Fruit fly (Drosophila melanogaster) whole organism, prepupa: Measurements from ENCODE around the gene Nrt.

ENCODE experiments used
- Blimp-1 ChIP-seq: fragments of 200-800 bp; sonication (Bioruptor generic); optimal IDR thresholded peaks from 3 replicates; lab custom pipeline; 2017; ENCODE audit warnings: missing biosample characterization, missing genetic modification characterization, mild to moderate bottlenecking, moderate library complexity, missing genetic modification reagents
- CG10631 ChIP-seq: fragments of 200-800 bp; sonication (Bioruptor generic); optimal IDR thresholded peaks from 2 replicates; lab custom pipeline; 2016; ENCODE audit warnings: missing biosample characterization, missing genetic modification characterization
- CG10669 ChIP-seq: fragments of 200-800 bp; sonication (Bioruptor generic); optimal IDR thresholded peaks from 3 replicates; lab custom pipeline; 2018; ENCODE audit warnings: missing biosample characterization, mild to moderate bottlenecking, missing genetic modification characterization, moderate library complexity
- CG11294 ChIP-seq: fragments of 200-800 bp; sonication (Bioruptor generic); IDR thresholded peaks from 2 replicates; pipeline ENCODE4 v1.3.6; 2022; ENCODE audit warnings: missing biosample characterization, missing genetic modification characterization
- CG11762 ChIP-seq: fragments of 200-800 bp; sonication (Bioruptor generic); optimal IDR thresholded peaks from 3 replicates; lab custom pipeline; 2016; ENCODE audit warnings: missing biosample characterization, missing genetic modification characterization; ENCODE audit not compliant: insufficient read depth
- CG15336 ChIP-seq: fragments of 200-800 bp; sonication (Bioruptor generic); IDR thresholded peaks from 2 replicates; pipeline ENCODE4 v1.3.6; 2022; ENCODE audit warnings: missing biosample characterization, missing genetic modification characterization
- CG1621 ChIP-seq: fragments of 200-800 bp; sonication (Bioruptor generic); optimal IDR thresholded peaks from 3 replicates; lab custom pipeline; 2018; ENCODE audit warnings: missing biosample characterization, mild to moderate bottlenecking, missing genetic modification characterization
- CG16779 ChIP-seq: fragments of 200-800 bp; sonication (Bioruptor generic); optimal IDR thresholded peaks from 3 replicates; lab custom pipeline; 2017; ENCODE audit warnings: missing biosample characterization, mild to moderate bottlenecking, missing genetic modification characterization
- CG3032 ChIP-seq: fragments of 200-800 bp; optimal IDR thresholded peaks from 2 replicates; lab custom pipeline; 2019; ENCODE audit warnings: missing biosample characterization, mild to moderate bottlenecking, missing genetic modification characterization, moderate library complexity
- CG32006 ChIP-seq: fragments of 200-800 bp; sonication (Bioruptor generic); optimal IDR thresholded peaks from 3 replicates; lab custom pipeline; 2017; ENCODE audit warnings: missing biosample characterization, mild to moderate bottlenecking, missing genetic modification characterization
- CG34406 ChIP-seq: fragments of 200-800 bp; sonication (Bioruptor generic); optimal IDR thresholded peaks from 3 replicates; lab custom pipeline; 2016; ENCODE audit warnings: missing biosample characterization, missing genetic modification characterization
- CG3919 ChIP-seq: fragments of 200-800 bp; sonication (Bioruptor generic); optimal IDR thresholded peaks from 3 replicates; lab custom pipeline; 2016; ENCODE audit warnings: missing biosample characterization, missing genetic modification characterization
- CG4318 ChIP-seq: fragments of 200-800 bp; sonication (Bioruptor generic); optimal IDR thresholded peaks from 3 replicates; lab custom pipeline; 2017; ENCODE audit warnings: missing biosample characterization, mild to moderate bottlenecking, missing genetic modification characterization
- CG6792 ChIP-seq: fragments of 200-800 bp; sonication (Bioruptor generic); optimal IDR thresholded peaks from 3 replicates; lab custom pipeline; 2016; ENCODE audit warnings: missing biosample characterization, missing genetic modification characterization
- CG6808 ChIP-seq: fragments of 200-800 bp; sonication (Bioruptor generic); optimal IDR thresholded peaks from 3 replicates; lab custom pipeline; 2017; ENCODE audit warnings: missing biosample characterization, missing genetic modification characterization, mild to moderate bottlenecking, moderate library complexity, missing genetic modification reagents
- CG6854 ChIP-seq: fragments of 200-800 bp; sonication (Bioruptor generic); optimal IDR thresholded peaks from 2 replicates; lab custom pipeline; 2017; ENCODE audit warnings: missing biosample characterization, mild to moderate bottlenecking, missing genetic modification characterization
- CG8319 ChIP-seq: fragments of 200-800 bp; sonication (Bioruptor generic); optimal IDR thresholded peaks from 3 replicates; lab custom pipeline; 2016; ENCODE audit warnings: missing biosample characterization, missing genetic modification characterization
- CG9139 ChIP-seq: fragments of 200-800 bp; sonication (Bioruptor generic); optimal IDR thresholded peaks from 3 replicates; lab custom pipeline; 2017; ENCODE audit warnings: missing biosample characterization, mild to moderate bottlenecking, missing genetic modification characterization
- Eip78C ChIP-seq: fragments of 200-800 bp; sonication (Bioruptor generic); peaks from one replicate; lab custom pipeline; 2016; ENCODE audit warnings: missing biosample characterization, missing genetic modification characterization
- Ets21C ChIP-seq: fragments of 200-800 bp; sonication (Bioruptor generic); optimal IDR thresholded peaks from 3 replicates; lab custom pipeline; 2016; ENCODE audit warnings: missing biosample characterization, missing genetic modification characterization
- Gug ChIP-seq: fragments of 200-800 bp; sonication (Bioruptor generic); IDR thresholded peaks from 2 replicates; pipeline ENCODE4 v1.3.6; 2022; ENCODE audit warnings: missing biosample characterization, missing genetic modification characterization
- Hr39 ChIP-seq: fragments of 200-800 bp; sonication (Bioruptor generic); optimal IDR thresholded peaks from 2 replicates; lab custom pipeline; 2016; ENCODE audit warnings: missing biosample characterization, missing genetic modification characterization
- Hr4 ChIP-seq: fragments of 200-800 bp; sonication (Bioruptor generic); optimal IDR thresholded peaks from 3 replicates; lab custom pipeline; 2016; ENCODE audit warnings: missing biosample characterization, missing genetic modification characterization
- Lpt ChIP-seq: fragments of 200-800 bp; sonication (Bioruptor generic); optimal IDR thresholded peaks from 3 replicates; lab custom pipeline; 2016; ENCODE audit warnings: missing biosample characterization, missing genetic modification characterization
- OdsH ChIP-seq: fragments of 200-800 bp; sonication (Bioruptor generic); optimal IDR thresholded peaks from 3 replicates; lab custom pipeline; 2016; ENCODE audit warnings: missing biosample characterization, missing genetic modification characterization
- Smox ChIP-seq: fragments of 200-800 bp; sonication (Bioruptor generic); optimal IDR thresholded peaks from 3 replicates; lab custom pipeline; 2016; ENCODE audit warnings: missing biosample characterization, missing genetic modification characterization
- Sox102F ChIP-seq: fragments of 200-800 bp; sonication (Bioruptor generic); optimal IDR thresholded peaks from 2 replicates; lab custom pipeline; 2016; ENCODE audit warnings: missing biosample characterization, mild to moderate bottlenecking, missing genetic modification characterization
- Sox14 ChIP-seq: fragments of 200-800 bp; sonication (Bioruptor generic); optimal IDR thresholded peaks from 3 replicates; lab custom pipeline; 2016; ENCODE audit warnings: missing biosample characterization, missing genetic modification characterization
- achi ChIP-seq: fragments of 200-800 bp; sonication (Bioruptor generic); optimal IDR thresholded peaks from 3 replicates; lab custom pipeline; 2016; ENCODE audit warnings: missing biosample characterization, missing genetic modification characterization
- cyc ChIP-seq: fragments of 200-800 bp; sonication (Bioruptor generic); optimal IDR thresholded peaks from 3 replicates; lab custom pipeline; 2016; ENCODE audit warnings: missing biosample characterization, missing genetic modification characterization
- dac ChIP-seq: fragments of 200-800 bp; sonication (Bioruptor generic); optimal IDR thresholded peaks from 2 replicates; lab custom pipeline; 2017; ENCODE audit warnings: missing biosample characterization, mild to moderate bottlenecking, missing genetic modification characterization
- esn ChIP-seq: fragments of 200-800 bp; sonication (Bioruptor generic); optimal IDR thresholded peaks from 2 replicates; lab custom pipeline; 2016; ENCODE audit warnings: missing biosample characterization, mild to moderate bottlenecking, missing genetic modification characterization, moderate library complexity
- fd85E ChIP-seq: fragments of 200-800 bp; sonication (Bioruptor generic); optimal IDR thresholded peaks from 3 replicates; lab custom pipeline; 2016; ENCODE audit warnings: missing biosample characterization, missing genetic modification characterization
- fkh ChIP-seq: fragments of 200-800 bp; sonication (Bioruptor generic); optimal IDR thresholded peaks from 3 replicates; lab custom pipeline; 2017; ENCODE audit warnings: missing biosample characterization, mild to moderate bottlenecking, missing genetic modification characterization, moderate library complexity
- net ChIP-seq: fragments of 200-800 bp; sonication (Bioruptor generic); optimal IDR thresholded peaks from 3 replicates; lab custom pipeline; 2016; ENCODE audit warnings: missing biosample characterization, missing genetic modification characterization
- pdm3 ChIP-seq: fragments of 200-800 bp; sonication (Bioruptor generic); optimal IDR thresholded peaks from 3 replicates; lab custom pipeline; 2016; ENCODE audit warnings: missing biosample characterization, missing genetic modification characterization
- salr ChIP-seq, 2 experiments: fragments of 200-800 bp; sonication (Bioruptor generic); optimal IDR thresholded peaks; 3 replicates each; lab custom pipeline; 2016 to 2018; ENCODE audit warnings: missing biosample characterization in 2 of 2, missing genetic modification characterization in 2 of 2, mild to moderate bottlenecking in 1 of 2
- spab ChIP-seq: fragments of 200-800 bp; sonication (Bioruptor generic); optimal IDR thresholded peaks from 2 replicates; lab custom pipeline; 2017; ENCODE audit warnings: missing biosample characterization, mild to moderate bottlenecking, missing genetic modification characterization, missing genetic modification reagents
- ss ChIP-seq, 2 experiments: fragments of 200-800 bp; sonication (Bioruptor generic); optimal IDR thresholded peaks; 2 replicates in 1 of 2; 3 replicates in 1 of 2; lab custom pipeline; 2017 to 2018; ENCODE audit warnings: mild to moderate bottlenecking in 2 of 2, missing biosample characterization in 2 of 2, missing genetic modification characterization in 2 of 2, moderate library complexity in 1 of 2
- svp ChIP-seq: fragments of 200-800 bp; sonication (Bioruptor generic); peaks from one replicate; lab custom pipeline; 2016; ENCODE audit warnings: missing biosample characterization, missing genetic modification characterization
- topi ChIP-seq: fragments of 200-800 bp; sonication (Bioruptor generic); optimal IDR thresholded peaks from 3 replicates; lab custom pipeline; 2016; ENCODE audit warnings: missing biosample characterization, missing genetic modification characterization
- vri ChIP-seq: fragments of 200-800 bp; sonication (Bioruptor generic); optimal IDR thresholded peaks from 3 replicates; lab custom pipeline; 2016; ENCODE audit warnings: missing biosample characterization, mild to moderate bottlenecking, missing genetic modification characterization

The Nrt gene

DNA sequence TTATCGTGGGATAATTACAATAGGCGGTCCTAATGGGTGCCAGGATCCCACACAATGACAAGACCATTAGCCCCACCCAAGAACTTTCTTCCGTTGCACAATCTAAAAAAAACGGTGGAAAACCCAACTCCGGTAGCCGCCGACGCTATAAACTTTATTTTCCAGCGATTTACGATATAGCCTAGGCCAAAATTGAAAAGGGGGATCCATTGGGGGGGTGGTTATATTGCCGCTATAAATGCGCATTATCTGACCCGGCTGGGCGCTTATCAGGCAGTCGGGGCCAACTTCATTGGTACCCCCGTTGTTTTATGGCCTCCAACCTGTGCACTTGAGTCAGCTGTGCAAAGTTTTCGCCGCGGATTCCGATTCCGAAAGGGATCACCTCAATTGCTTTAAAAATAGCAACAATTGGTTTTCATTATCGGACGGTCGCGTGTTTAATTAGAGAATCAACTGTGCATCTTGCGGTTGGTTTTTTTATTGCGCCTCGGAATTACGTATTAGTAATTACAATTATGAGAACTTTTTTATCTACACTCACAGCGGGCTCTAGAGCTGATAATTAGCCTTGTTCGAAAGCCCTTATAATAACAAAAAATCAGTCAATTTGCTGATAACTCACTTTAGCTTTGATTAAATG is 38.0 kb downstream of the Nrt start (continued):
- no peak for TF ChIP-seq CG3919 (GFP tag; lab: Kevin White, UChicago)
- no peak for TF ChIP-seq Sox14
- no peak for TF ChIP-seq Ets21C (GFP tag; lab: Kevin White, UChicago)
- TF ChIP-seq achi (GFP tag; lab: Kevin White, UChicago), result no peak
- no peak for TF ChIP-seq Lpt (GFP tag; lab: Kevin White, UChicago)
- TF ChIP-seq Gug, result 0 out of 2 replicates have a peak, but pooled peaks have one; percentile 10
- no peak for TF ChIP-seq Hr39
- no peak for TF ChIP-seq CG34406
- TF ChIP-seq Sox102F (GFP tag; lab: Kevin White, UChicago), result peak; percentile 24

DNA sequence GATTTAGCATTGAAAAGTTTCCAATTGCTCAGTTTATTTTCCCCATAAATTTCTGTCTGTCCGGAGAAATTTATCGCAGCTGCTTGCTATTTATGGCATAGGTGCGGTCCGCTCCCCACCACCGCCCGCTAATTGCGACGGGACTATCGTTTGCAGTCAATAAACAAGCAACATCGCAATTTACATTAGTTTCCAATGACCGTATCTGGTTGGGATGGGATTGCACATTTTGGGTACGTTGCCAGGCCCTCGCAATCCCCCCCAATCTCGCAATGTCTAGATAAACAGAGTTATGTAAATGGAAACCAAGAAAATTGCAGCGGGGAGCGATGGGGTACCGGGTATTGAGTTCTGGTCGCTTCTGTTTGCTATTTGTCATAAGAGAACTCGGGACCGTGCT is 38.8 kb downstream of the Nrt start, which contains the start of gene nudC:
Gene nudC, plus strand, starts transcription at position 368 of the 400 bp plus-strand sequence.
- peak; percentile 60 for TF ChIP-seq vri (GFP tag; lab: Kevin White, UChicago)
- TF ChIP-seq ss (GFP tag; optimal IDR thresholded peaks at IDR 0.05; lab: Kevin White, UChicago), result peak in 1 of 2 experiments; percentile 1
- peak; percentile 77 for TF ChIP-seq fkh
- TF ChIP-seq CG6854 (GFP tag; lab: Kevin White, UChicago), result no peak
- TF ChIP-seq Sox102F (GFP tag; lab: Kevin White, UChicago), result no peak
- TF ChIP-seq Eip78C, result peak; percentile 54
- TF ChIP-seq CG6808 (GFP tag; lab: Kevin White, UChicago), result peak; percentile 7

DNA sequence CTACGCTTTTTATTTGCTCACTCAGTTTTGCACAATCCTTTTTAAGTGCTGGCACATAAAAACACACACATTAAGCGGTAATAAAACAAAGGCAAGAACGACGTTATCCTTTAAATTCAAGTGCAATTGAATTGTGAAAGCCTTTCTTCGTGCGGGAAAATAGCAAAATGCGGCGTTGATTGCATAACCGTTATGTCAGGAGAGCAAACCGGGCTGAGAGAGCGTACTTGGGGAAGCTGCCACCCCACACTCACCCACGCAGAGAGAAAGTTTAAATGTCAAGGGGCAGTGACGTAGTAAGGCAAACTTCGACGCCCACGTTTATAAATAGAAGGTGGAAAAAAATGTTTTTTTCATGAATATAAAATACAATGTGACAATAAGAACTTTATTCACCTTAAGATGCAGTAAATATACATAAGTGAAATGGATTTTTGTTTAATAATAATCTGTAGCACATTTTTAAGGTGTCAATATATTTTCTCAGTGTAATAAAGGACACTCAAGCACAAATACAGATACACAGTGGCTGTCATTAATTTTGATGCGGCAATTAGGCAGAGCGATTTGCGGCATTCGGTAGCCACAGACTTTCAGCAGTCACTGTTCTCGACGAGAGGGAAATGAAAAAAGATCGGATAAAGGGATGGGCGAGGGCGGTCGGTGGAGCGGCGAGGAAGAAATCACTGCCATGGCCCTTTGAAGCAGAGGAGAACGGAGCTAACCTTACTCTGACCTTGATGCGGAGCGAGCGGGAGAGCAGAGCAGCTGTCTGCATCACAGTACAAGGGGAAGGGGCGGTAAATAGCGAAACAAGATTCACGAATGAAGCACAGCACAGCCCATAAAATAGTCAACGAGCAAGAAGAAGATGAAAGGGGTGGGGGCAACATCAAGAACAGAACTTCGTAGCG is 40.2 kb downstream of the Nrt start:
- TF ChIP-seq CG4318, result no peak
- TF ChIP-seq cyc (GFP tag; lab: Kevin White, UChicago), result peak; percentile 36
- no peak for TF ChIP-seq CG6808 (GFP tag; lab: Kevin White, UChicago)
- peak; percentile 61 for TF ChIP-seq CG10669 (GFP tag; lab: Kevin White, UChicago)
- no peak for TF ChIP-seq fd85E
- peak; percentile 44 for TF ChIP-seq Smox
- TF ChIP-seq svp, result peak; percentile 85
- TF ChIP-seq ss (GFP tag; optimal IDR thresholded peaks at IDR 0.05; lab: Kevin White, UChicago), result peak; percentile 6 to 8
- peak; percentile 12 for TF ChIP-seq CG32006 (GFP tag; lab: Kevin White, UChicago)
- TF ChIP-seq Ets21C (GFP tag; lab: Kevin White, UChicago), result peak; percentile 14
- peak; percentile 38 for TF ChIP-seq Hr4 (GFP tag; lab: Kevin White, UChicago)
- TF ChIP-seq Lpt (GFP tag; lab: Kevin White, UChicago), result no peak
- TF ChIP-seq Sox14, result peak; percentile 34
- 0 out of 2 replicates have a peak, but pooled peaks have one; percentile 9 for TF ChIP-seq CG11294 (GFP tag; lab: Robert Waterston, UW)
- TF ChIP-seq CG8319, result no peak
- TF ChIP-seq CG6792, result peak; percentile 39
- TF ChIP-seq CG3919 (GFP tag; lab: Kevin White, UChicago), result peak; percentile 48
- TF ChIP-seq dac (GFP tag; lab: Kevin White, UChicago), result no peak
- peak; percentile 45 for TF ChIP-seq CG1621 (tag; lab: Kevin White, UChicago)
- peak; percentile 49 for TF ChIP-seq esn (GFP tag; lab: Kevin White, UChicago)
- peak; percentile 48 to 55 for TF ChIP-seq salr (GFP tag; optimal IDR thresholded peaks at IDR 0.05; lab: Kevin White, UChicago)
- peak; percentile 42 for TF ChIP-seq CG9139 (GFP tag; lab: Kevin White, UChicago)
- TF ChIP-seq CG11762 (GFP tag; lab: Kevin White, UChicago), result no peak
- peak; percentile 35 for TF ChIP-seq CG34406
- TF ChIP-seq fkh, result no peak
- no peak for TF ChIP-seq net (GFP tag; lab: Kevin White, UChicago)
- TF ChIP-seq achi (GFP tag; lab: Kevin White, UChicago), result peak; percentile 51
- peak; percentile 64 for TF ChIP-seq CG3032 (tag; lab: Kevin White, UChicago)
- 0 out of 2 replicates have a peak, but pooled peaks have one; percentile 20 for TF ChIP-seq CG15336 (GFP tag; lab: Robert Waterston, UW)
- TF ChIP-seq CG16779 (tag; lab: Kevin White, UChicago), result no peak
- peak; percentile 56 for TF ChIP-seq pdm3 (GFP tag; lab: Kevin White, UChicago)
- TF ChIP-seq spab (GFP tag; lab: Kevin White, UChicago), result peak; percentile 29
- TF ChIP-seq CG10631 (GFP tag; lab: Kevin White, UChicago), result peak; percentile 56
- peak; percentile 53 for TF ChIP-seq OdsH
- peak; percentile 56 for TF ChIP-seq topi (GFP tag; lab: Kevin White, UChicago)
- peak; percentile 86 for TF ChIP-seq Eip78C
- peak; percentile 76 for TF ChIP-seq Blimp-1
